Worm (Caenorhabditis elegans) whole organism, young adult: ENCODE data around the gene K08F4.5.

Source experiments
- F22D6.2 ChIP-seq: sonication (generic microtip); optimal IDR thresholded peaks from 2 replicates; lab custom pipeline; 2016; ENCODE audit warnings: mild to moderate bottlenecking, missing genetic modification characterization, missing compliant biosample characterization
- F23B12.7 ChIP-seq: sonication (generic microtip); optimal IDR thresholded peaks from 2 replicates; lab custom pipeline; 2017; ENCODE audit warnings: missing genetic modification characterization, mild to moderate bottlenecking, missing compliant biosample characterization, antibody characterized with exemption, moderate library complexity; ENCODE audit not compliant: insufficient read depth
- F33H1.4 ChIP-seq: fragments of 200-800 bp; sonication (Bioruptor generic); IDR thresholded peaks from 2 replicates; pipeline ENCODE4 v1.3.6; 2022; ENCODE audit warnings: missing genetic modification reagents, missing genetic modification characterization, missing compliant biosample characterization
- F57A8.1 ChIP-seq: fragments of 200-800 bp; sonication (Bioruptor generic); optimal IDR thresholded peaks from 2 replicates; lab custom pipeline; 2018; ENCODE audit warnings: mild to moderate bottlenecking, missing genetic modification characterization, moderate library complexity, missing compliant biosample characterization
- F57C9.4 ChIP-seq: sonication (generic microtip); optimal IDR thresholded peaks from 2 replicates; lab custom pipeline; 2017; ENCODE audit warnings: mild to moderate bottlenecking, missing genetic modification characterization, missing compliant biosample characterization
- K12H6.12 ChIP-seq: fragments of 200-800 bp; sonication (Bioruptor generic); optimal IDR thresholded peaks from 2 replicates; lab custom pipeline; 2018; ENCODE audit warnings: mild to moderate bottlenecking, missing genetic modification characterization, missing compliant biosample characterization
- T07F8.4 ChIP-seq: sonication (generic microtip); optimal IDR thresholded peaks from 2 replicates; lab custom pipeline; 2016; ENCODE audit warnings: mild to moderate bottlenecking, missing genetic modification characterization, moderate library complexity, missing compliant biosample characterization
- Y53G8AR.9 ChIP-seq: fragments of 200-800 bp; sonication (Bioruptor generic); conservative IDR thresholded peaks from 2 replicates; pipeline ENCODE4 v1.3.6; 2022; ENCODE audit warnings: missing genetic modification reagents, missing genetic modification characterization, missing compliant biosample characterization
- Y56A3A.18 ChIP-seq: fragments of 200-800 bp; sonication (Bioruptor generic); IDR thresholded peaks from 2 replicates; pipeline ENCODE4 v1.3.6; 2022; ENCODE audit warnings: missing genetic modification reagents, missing genetic modification characterization, missing compliant biosample characterization
- Y95B8A.8 ChIP-seq: fragments of 200-800 bp; sonication (Bioruptor generic); IDR thresholded peaks from 2 replicates; pipeline ENCODE4 v1.3.6; 2022; ENCODE audit warnings: missing genetic modification reagents, missing genetic modification characterization, missing compliant biosample characterization
- ZK185.1 ChIP-seq: sonication (generic microtip); optimal IDR thresholded peaks from 2 replicates; lab custom pipeline; 2016; ENCODE audit warnings: mild to moderate bottlenecking, missing genetic modification characterization, missing compliant biosample characterization; ENCODE audit not compliant: poor library complexity, severe bottlenecking
- aptf-3 ChIP-seq: fragments of 200-800 bp; sonication (Bioruptor generic); IDR thresholded peaks from 2 replicates; pipeline ENCODE4 v1.3.6; 2022; ENCODE audit warnings: missing genetic modification characterization, missing compliant biosample characterization
- attf-5 ChIP-seq: fragments of 200-800 bp; sonication (Bioruptor generic); optimal IDR thresholded peaks from 2 replicates; lab custom pipeline; 2018; ENCODE audit warnings: mild to moderate bottlenecking, missing genetic modification characterization, missing compliant biosample characterization
- bed-1 ChIP-seq: fragments of 200-800 bp; sonication (Bioruptor generic); IDR thresholded peaks from 2 replicates; pipeline ENCODE4 v1.3.6; 2022; ENCODE audit warnings: missing genetic modification reagents, missing genetic modification characterization, missing compliant biosample characterization
- cebp-2 ChIP-seq: fragments of 200-800 bp; sonication (Bioruptor generic); IDR thresholded peaks from 2 replicates; pipeline ENCODE4 v1.3.6; 2022; ENCODE audit warnings: missing genetic modification characterization, missing compliant biosample characterization
- ceh-100 ChIP-seq: fragments of 200-800 bp; sonication (Bioruptor generic); IDR thresholded peaks from 2 replicates; pipeline ENCODE4 v1.3.6; 2022; ENCODE audit warnings: missing genetic modification reagents, missing genetic modification characterization, missing compliant biosample characterization
- ceh-27 ChIP-seq: fragments of 200-800 bp; sonication (Bioruptor generic); optimal IDR thresholded peaks from 2 replicates; lab custom pipeline; 2018; ENCODE audit warnings: mild to moderate bottlenecking, missing genetic modification characterization, moderate library complexity, missing compliant biosample characterization
- ceh-79 ChIP-seq: sonication (generic microtip); optimal IDR thresholded peaks from 2 replicates; lab custom pipeline; 2017; ENCODE audit warnings: mild to moderate bottlenecking, missing genetic modification characterization, missing compliant biosample characterization
- dpl-1 ChIP-seq: fragments of 150-350 bp; optimal IDR thresholded peaks from 2 replicates; lab custom pipeline; 2014; ENCODE audit warnings: missing biosample characterization, missing genetic modification reagents, missing genetic modification characterization
- efl-1 ChIP-seq: fragments of 150-350 bp; optimal IDR thresholded peaks from 2 replicates; lab custom pipeline; 2014; ENCODE audit warnings: missing biosample characterization, missing genetic modification reagents, missing genetic modification characterization
- ekl-4 ChIP-seq: fragments of 200-800 bp; sonication (Bioruptor generic); IDR thresholded peaks from 2 replicates; pipeline ENCODE4 v1.3.6; 2022; ENCODE audit warnings: missing genetic modification reagents, missing genetic modification characterization, missing compliant biosample characterization
- gei-17 ChIP-seq: fragments of 200-800 bp; sonication (Bioruptor generic); optimal IDR thresholded peaks from 2 replicates; lab custom pipeline; 2018; ENCODE audit warnings: mild to moderate bottlenecking, missing genetic modification characterization, missing compliant biosample characterization
- hrde-1 ChIP-seq: sonication (generic microtip); optimal IDR thresholded peaks from 2 replicates; lab custom pipeline; 2016; ENCODE audit warnings: missing genetic modification characterization, mild to moderate bottlenecking, missing compliant biosample characterization, moderate library complexity, missing genotype, missing genetic modification reagents, borderline replicate concordance
- hsf-1 ChIP-seq: fragments of 200-800 bp; sonication (Bioruptor generic); IDR thresholded peaks from 2 replicates; pipeline ENCODE4 v1.3.6; 2022; ENCODE audit warnings: missing genetic modification reagents, missing genetic modification characterization, missing compliant biosample characterization
- lin-54 ChIP-seq: fragments of 200-800 bp; sonication (Bioruptor generic); optimal IDR thresholded peaks from 2 replicates; lab custom pipeline; 2018; ENCODE audit warnings: mild to moderate bottlenecking, missing genetic modification characterization, missing compliant biosample characterization
- lir-1 ChIP-seq: fragments of 200-800 bp; sonication (Bioruptor generic); conservative IDR thresholded peaks from 2 replicates; pipeline ENCODE4 v1.3.6; 2022; ENCODE audit warnings: missing genetic modification reagents, missing genetic modification characterization, missing compliant biosample characterization
- madf-3 ChIP-seq: fragments of 200-800 bp; sonication (Bioruptor generic); IDR thresholded peaks from 2 replicates; pipeline ENCODE4 v1.3.6; 2022; ENCODE audit warnings: missing genetic modification reagents, missing genetic modification characterization, missing compliant biosample characterization
- madf-6 ChIP-seq: fragments of 200-800 bp; sonication (Bioruptor generic); IDR thresholded peaks from 2 replicates; pipeline ENCODE4 v1.3.6; 2022; ENCODE audit warnings: missing genetic modification reagents, missing genetic modification characterization, missing compliant biosample characterization
- madf-8 ChIP-seq: fragments of 200-800 bp; sonication (Bioruptor generic); conservative IDR thresholded peaks from 2 replicates; pipeline ENCODE4 v1.3.6; 2022; ENCODE audit warnings: missing genetic modification reagents, missing genetic modification characterization, missing compliant biosample characterization
- mcd-1 ChIP-seq: fragments of 200-800 bp; sonication (Bioruptor generic); IDR thresholded peaks from 2 replicates; pipeline ENCODE4 v1.3.6; 2022; ENCODE audit warnings: missing genetic modification reagents, missing genetic modification characterization, missing compliant biosample characterization
- mes-4 ChIP-seq: sonication (generic microtip); optimal IDR thresholded peaks from 2 replicates; lab custom pipeline; 2016; ENCODE audit warnings: missing genotype, missing genetic modification characterization, missing compliant biosample characterization
- nfya-2 ChIP-seq: fragments of 200-800 bp; sonication (Bioruptor generic); IDR thresholded peaks from 2 replicates; pipeline ENCODE4 v1.3.6; 2022; ENCODE audit warnings: missing genetic modification reagents, missing genetic modification characterization, missing compliant biosample characterization
- nhr-120 ChIP-seq: fragments of 200-800 bp; sonication (Bioruptor generic); IDR thresholded peaks from 2 replicates; pipeline ENCODE4 v1.3.6; 2022; ENCODE audit warnings: missing genetic modification characterization, missing compliant biosample characterization
- nhr-27 ChIP-seq: fragments of 200-800 bp; sonication (Bioruptor generic); optimal IDR thresholded peaks from 2 replicates; lab custom pipeline; 2018; ENCODE audit warnings: mild to moderate bottlenecking, missing genetic modification characterization, moderate library complexity, missing compliant biosample characterization
- nhr-80 ChIP-seq: sonication (generic microtip); optimal IDR thresholded peaks from 2 replicates; lab custom pipeline; 2016; ENCODE audit warnings: missing genetic modification characterization, missing compliant biosample characterization
- pbrm-1 ChIP-seq: fragments of 200-800 bp; sonication (Bioruptor generic); IDR thresholded peaks from 2 replicates; pipeline ENCODE4 v1.3.6; 2022; ENCODE audit warnings: missing genetic modification reagents, missing genetic modification characterization, missing compliant biosample characterization
- repo-1 ChIP-seq: sonication (generic microtip); optimal IDR thresholded peaks from 2 replicates; lab custom pipeline; 2017; ENCODE audit warnings: mild to moderate bottlenecking, missing genetic modification characterization, missing compliant biosample characterization
- rpc-1 ChIP-seq, 2 experiments: fragments of 150-350 bp in 1 of 2; sonication (generic microtip) in 1 of 2; optimal IDR thresholded peaks; 2 replicates each; lab custom pipeline; 2014 to 2018; ENCODE audit warnings: missing biosample characterization in 1 of 2, missing genetic modification characterization in 1 of 2, missing genetic modification reagents in 1 of 2, missing genotype in 1 of 2
- sea-2 ChIP-seq: fragments of 200-800 bp; sonication (Bioruptor generic); IDR thresholded peaks from 2 replicates; pipeline ENCODE4 v1.3.6; 2022; ENCODE audit warnings: missing genetic modification characterization, missing compliant biosample characterization
- snpc-1.3 ChIP-seq: sonication (generic microtip); optimal IDR thresholded peaks from 2 replicates; lab custom pipeline; 2017; ENCODE audit warnings: missing genetic modification characterization, mild to moderate bottlenecking, missing compliant biosample characterization, antibody characterized with exemption, moderate library complexity, missing genotype, missing genetic modification reagents; ENCODE audit not compliant: insufficient read depth
- snpc-4 ChIP-seq, 5 experiments: fragments of 150-350 bp in 1 of 5; sonication (generic microtip) in 4 of 5; optimal IDR thresholded peaks; 2 replicates each; lab custom pipeline; 2014 to 2018; ENCODE audit warnings: missing genetic modification characterization in 5 of 5, missing biosample characterization in 3 of 5, antibody characterized with exemption in 2 of 5, mild to moderate bottlenecking in 2 of 5, missing compliant biosample characterization in 2 of 5, missing genotype in 2 of 5, moderate library complexity in 2 of 5, missing genetic modification reagents in 1 of 5
- somi-1 ChIP-seq: fragments of 200-800 bp; sonication (Bioruptor generic); optimal IDR thresholded peaks from 2 replicates; lab custom pipeline; 2018; ENCODE audit warnings: mild to moderate bottlenecking, missing genetic modification characterization, missing compliant biosample characterization
- zim-3 ChIP-seq: sonication (generic microtip); optimal IDR thresholded peaks from 2 replicates; lab custom pipeline; 2017; ENCODE audit warnings: mild to moderate bottlenecking, missing genetic modification characterization, moderate library complexity, missing compliant biosample characterization
- ztf-25 ChIP-seq: fragments of 200-800 bp; sonication (Bioruptor generic); IDR thresholded peaks from 2 replicates; pipeline ENCODE4 v1.3.6; 2022; ENCODE audit warnings: missing genetic modification reagents, missing genetic modification characterization, missing compliant biosample characterization
- ztf-26 ChIP-seq: sonication (generic microtip); optimal IDR thresholded peaks from 2 replicates; lab custom pipeline; 2017; ENCODE audit warnings: missing genetic modification characterization, missing compliant biosample characterization

K08F4.5 gene

DNA sequence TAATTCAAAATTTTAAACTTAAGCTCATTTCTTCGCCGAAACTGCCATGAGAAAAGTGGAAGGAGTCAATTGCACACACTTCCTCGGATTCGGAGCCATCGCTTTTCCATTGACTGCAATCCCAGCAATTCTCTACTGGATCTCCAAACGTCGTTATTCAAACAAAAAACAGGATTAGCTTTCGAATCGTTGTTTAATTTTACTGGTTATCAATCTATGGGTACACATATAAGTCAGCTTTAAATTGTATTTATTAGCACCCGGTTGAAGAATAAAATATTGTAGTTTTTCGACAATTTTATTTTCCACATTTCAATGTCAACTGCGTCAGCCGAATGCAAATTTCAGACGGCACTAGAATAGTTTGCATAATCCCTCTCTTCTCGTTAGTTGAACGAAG lies 5.8 kb downstream of the K08F4.5 start, which contains the start of gene glt-3:
TSS of gene glt-3 (plus strand) at position 301 of the 400 bp plus-strand sequence.
- no peak for TF ChIP-seq hsf-1 (GFP tag; lab: Robert Waterston, UW)
- TF ChIP-seq zim-3 (tag; lab: Kevin White, UChicago) = no peak
- TF ChIP-seq ZK185.1 (tag; lab: Kevin White, UChicago) = no peak
- TF ChIP-seq F57A8.1 (GFP tag; lab: Kevin White, UChicago) = no peak
- no peak for TF ChIP-seq F57C9.4 (tag; lab: Kevin White, UChicago)
- no peak for TF ChIP-seq hrde-1 (tag; lab: Kevin White, UChicago)
- TF ChIP-seq T07F8.4 = no peak
- no peak for TF ChIP-seq nhr-27 (tag; lab: Kevin White, UChicago)
- TF ChIP-seq ztf-26 (tag; lab: Kevin White, UChicago) = no peak
- no peak for TF ChIP-seq pbrm-1 (GFP tag; lab: Robert Waterston, UW)
- TF ChIP-seq mes-4 (tag; lab: Kevin White, UChicago) = no peak
- TF ChIP-seq ceh-100 = no peak
- no peak for TF ChIP-seq sea-2 (GFP tag; lab: Robert Waterston, UW)
- no peak for TF ChIP-seq rpc-1 (optimal IDR thresholded peaks at IDR 0.05; lab: Kevin White, UChicago)
- TF ChIP-seq rpc-1 (tag; optimal IDR thresholded peaks at IDR 0.05; lab: Kevin White, UChicago) = no peak

DNA sequence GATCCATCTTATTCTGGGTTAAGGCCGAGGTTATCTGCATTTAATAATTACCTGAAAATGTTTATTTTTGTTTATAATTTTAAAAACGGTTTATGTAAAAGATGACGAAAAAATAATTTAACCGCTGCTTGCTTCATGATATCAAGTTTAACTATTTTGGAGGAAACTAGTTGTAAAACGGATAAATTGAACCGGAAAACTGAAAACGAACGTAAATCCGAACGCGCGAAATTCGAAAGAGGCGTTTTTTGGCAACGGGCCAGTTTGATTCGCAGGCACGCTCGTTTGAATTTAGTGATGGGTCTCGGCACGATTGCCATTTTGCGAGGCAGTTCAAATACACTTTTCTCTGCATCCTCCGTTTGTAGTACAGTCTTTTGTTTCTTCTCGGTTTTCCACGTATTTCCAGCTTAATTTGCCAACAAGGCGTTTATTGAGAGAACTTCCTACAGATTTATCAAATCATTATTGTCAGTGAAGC lies 6.8 kb downstream of the K08F4.5 start, which contains the start of the genes gtbp-1 and K08F4.3:
TSS of gene gtbp-1 (minus strand) at position 51 of the 481 bp plus-strand sequence.
TSS of gene K08F4.3 (plus strand) at position 352 of the 481 bp plus-strand sequence.
- no peak for TF ChIP-seq bed-1 (GFP tag; lab: Robert Waterston, UW)
- TF ChIP-seq ceh-79 (tag; lab: Kevin White, UChicago) = no peak
- no peak for TF ChIP-seq Y56A3A.18 (GFP tag; lab: Robert Waterston, UW)
- TF ChIP-seq ekl-4 (GFP tag; lab: Robert Waterston, UW) = peak; percentile 46; the same call in 1 of the 2 replicates
- TF ChIP-seq aptf-3 = no peak
- TF ChIP-seq zim-3 (tag; lab: Kevin White, UChicago) = no peak
- peak; percentile 69 for TF ChIP-seq dpl-1 (GFP tag; lab: Kevin White, UChicago)
- peak; percentile 50; the same call in 1 of the 2 replicates for TF ChIP-seq pbrm-1 (GFP tag; lab: Robert Waterston, UW)
- peak; percentile 72 for TF ChIP-seq mcd-1 (GFP tag; lab: Robert Waterston, UW)
- no peak for TF ChIP-seq lir-1 (GFP tag; lab: Robert Waterston, UW)
- TF ChIP-seq madf-3 (GFP tag; lab: Robert Waterston, UW) = no peak
- TF ChIP-seq ztf-25 (GFP tag; lab: Robert Waterston, UW) = no peak
- TF ChIP-seq nhr-120 (GFP tag; lab: Robert Waterston, UW) = no peak
- TF ChIP-seq F33H1.4 = peak; percentile 91
- TF ChIP-seq madf-6 (GFP tag; lab: Robert Waterston, UW) = peak; percentile 81
- TF ChIP-seq Y95B8A.8 (GFP tag; lab: Robert Waterston, UW) = 0 out of 2 replicates have a peak, but pooled peaks have one; percentile 13
- TF ChIP-seq efl-1 = peak; percentile 85
- no peak for TF ChIP-seq nfya-2 (GFP tag; lab: Robert Waterston, UW)
- peak; percentile 34 for TF ChIP-seq ceh-27 (GFP tag; lab: Kevin White, UChicago)
- TF ChIP-seq K12H6.12 (tag; lab: Kevin White, UChicago) = peak; percentile 23
- TF ChIP-seq gei-17 (GFP tag; lab: Kevin White, UChicago) = no peak
- TF ChIP-seq snpc-4 (GFP tag; optimal IDR thresholded peaks at IDR 0.05; lab: Kevin White, UChicago) = peak; percentile 21
- TF ChIP-seq snpc-4 (tag; optimal IDR thresholded peaks at IDR 0.05; lab: Kevin White, UChicago) = peak in 3 of 4 experiments; percentile 41 to 73 (median 51)
- TF ChIP-seq cebp-2 (GFP tag; lab: Robert Waterston, UW) = no peak
- peak; percentile 19 for TF ChIP-seq nhr-80
- TF ChIP-seq lin-54 (GFP tag; lab: Kevin White, UChicago) = peak; percentile 94
- no peak for TF ChIP-seq snpc-1.3
- TF ChIP-seq somi-1 = no peak
- no peak for TF ChIP-seq Y53G8AR.9 (GFP tag; lab: Robert Waterston, UW)
- peak; percentile 50 for TF ChIP-seq F23B12.7 (tag; lab: Kevin White, UChicago)
- peak; percentile 76 for TF ChIP-seq attf-5 (GFP tag; lab: Kevin White, UChicago)
- no peak for TF ChIP-seq mes-4 (tag; lab: Kevin White, UChicago)
- TF ChIP-seq F22D6.2 = no peak
- peak; percentile 56 for TF ChIP-seq madf-8
- no peak for TF ChIP-seq repo-1
